Worm (Caenorhabditis elegans) whole organism, midembryonic: Measurements from ENCODE around the gene glrx-3.

Source experiments
- flt-1 ChIP-seq: fragments of 200-800 bp; sonication (Bioruptor generic); IDR thresholded peaks from 2 replicates; pipeline ENCODE4 v1.3.6; 2022; ENCODE audit warnings: missing genetic modification characterization, missing compliant biosample characterization
- klf-2 ChIP-seq: fragments of 200-800 bp; sonication (Bioruptor generic); conservative IDR thresholded peaks from 2 replicates; pipeline ENCODE4 v1.3.6; 2022; ENCODE audit warnings: missing genetic modification reagents, missing genetic modification characterization, missing compliant biosample characterization
- ztf-29 ChIP-seq: fragments of 200-800 bp; sonication (Bioruptor generic); IDR thresholded peaks from 2 replicates; pipeline ENCODE4 v1.3.6; 2022; ENCODE audit warnings: missing genetic modification reagents, missing genetic modification characterization, missing compliant biosample characterization

DNA sequence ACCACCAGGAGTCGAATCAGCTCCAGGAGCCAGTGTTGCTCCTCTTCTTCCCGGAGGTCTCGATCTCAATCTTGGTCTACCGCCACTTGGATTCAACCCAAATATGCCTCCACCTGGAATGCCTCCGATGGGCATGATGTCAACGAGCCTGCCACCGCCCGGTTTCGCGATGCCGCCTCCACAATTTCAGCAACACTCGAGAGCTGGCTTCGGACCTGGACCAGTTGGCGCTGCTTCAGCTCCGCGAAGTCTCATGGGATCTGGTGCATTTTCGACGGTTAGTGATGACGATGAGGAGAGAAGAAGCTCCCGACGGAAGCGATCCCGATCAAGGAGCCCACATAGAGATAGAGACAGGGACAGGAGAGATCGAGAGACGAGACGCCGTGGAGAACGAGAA, 31.9 kb upstream of the glrx-3 start:
- TF ChIP-seq flt-1 (no peak), klf-2 (no peak), ztf-29 (GFP tag; lab: Robert Waterston, UW) (no peak)
